Worm (Caenorhabditis elegans) whole organism, L3 larva: ENCODE results near the gene F52E4.5.

Experiments used
- R02D3.7 ChIP-seq: fragments of 150-350 bp; optimal IDR thresholded peaks from 2 replicates; lab custom pipeline; 2014; ENCODE audit warnings: missing biosample characterization, missing genetic modification characterization
- ZK546.5 ChIP-seq: sonication (generic microtip); optimal IDR thresholded peaks from 2 replicates; lab custom pipeline; 2017; ENCODE audit warnings: missing biosample characterization, missing genetic modification characterization
- ama-1 ChIP-seq: fragments of 150-350 bp; optimal IDR thresholded peaks from 2 replicates; lab custom pipeline; 2018
- ceh-16 ChIP-seq: sonication (generic microtip); optimal IDR thresholded peaks from 2 replicates; lab custom pipeline; 2017; ENCODE audit warnings: missing biosample characterization, missing genetic modification characterization
- ceh-28 ChIP-seq: fragments of 150-350 bp; optimal IDR thresholded peaks from 2 replicates; lab custom pipeline; 2014; ENCODE audit warnings: missing biosample characterization, missing genetic modification reagents, missing genetic modification characterization
- ceh-82 ChIP-seq: fragments of 150-350 bp; optimal IDR thresholded peaks from 2 replicates; lab custom pipeline; 2014; ENCODE audit warnings: missing biosample characterization, missing genetic modification characterization
- ceh-9 ChIP-seq: sonication (generic microtip); optimal IDR thresholded peaks from 2 replicates; lab custom pipeline; 2018; ENCODE audit warnings: missing biosample characterization, missing genetic modification characterization
- daf-12 ChIP-seq: fragments of 150-350 bp; optimal IDR thresholded peaks from 2 replicates; lab custom pipeline; 2014; ENCODE audit warnings: missing biosample characterization, missing genetic modification reagents, missing genetic modification characterization
- egl-27 ChIP-seq: sonication (generic microtip); optimal IDR thresholded peaks from 4 replicates; lab custom pipeline; 2017; ENCODE audit warnings: missing biosample characterization, missing genetic modification reagents, missing genetic modification characterization
- egl-5 ChIP-seq: fragments of 150-350 bp; optimal IDR thresholded peaks from 2 replicates; lab custom pipeline; 2017; ENCODE audit warnings: missing biosample characterization, missing genetic modification reagents, missing genetic modification characterization, inconsistent platforms
- elt-1 ChIP-seq: fragments of 150-350 bp; optimal IDR thresholded peaks from 2 replicates; lab custom pipeline; 2014; ENCODE audit warnings: missing biosample characterization, missing genetic modification characterization
- elt-2 ChIP-seq: sonication (generic microtip); optimal IDR thresholded peaks from 2 replicates; lab custom pipeline; 2016; ENCODE audit warnings: missing genetic modification reagents, mild to moderate bottlenecking, missing genetic modification characterization, missing compliant biosample characterization
- elt-3 ChIP-seq, 3 experiments: fragments of 150-350 bp in 1 of 3; sonication (generic microtip) in 2 of 3; optimal IDR thresholded peaks; 2 replicates in 2 of 3; 4 replicates in 1 of 3; lab custom pipeline; 2014 to 2017; ENCODE audit warnings: missing biosample characterization in 3 of 3, missing genetic modification characterization in 3 of 3
- eor-1 ChIP-seq, 2 experiments: fragments of 150-350 bp; optimal IDR thresholded peaks; 2 replicates each; lab custom pipeline; 2014 to 2018; ENCODE audit warnings: missing biosample characterization in 2 of 2, missing genetic modification characterization in 2 of 2
- fkh-10 ChIP-seq: sonication (generic microtip); optimal IDR thresholded peaks from 2 replicates; lab custom pipeline; 2017; ENCODE audit warnings: missing biosample characterization, missing genetic modification reagents, missing genetic modification characterization
- fos-1 ChIP-seq: fragments of 150-350 bp; optimal IDR thresholded peaks from 2 replicates; lab custom pipeline; 2014; ENCODE audit warnings: missing biosample characterization, missing genetic modification characterization
- hmg-11 ChIP-seq: sonication (generic microtip); optimal IDR thresholded peaks from 2 replicates; lab custom pipeline; 2016; ENCODE audit warnings: missing genetic modification characterization, missing compliant biosample characterization
- lin-15B ChIP-seq: fragments of 150-350 bp; optimal IDR thresholded peaks from 2 replicates; lab custom pipeline; 2014; ENCODE audit warnings: missing biosample characterization, missing genetic modification characterization
- lin-39 ChIP-seq: fragments of 150-350 bp; optimal IDR thresholded peaks from 2 replicates; lab custom pipeline; 2018; ENCODE audit warnings: missing biosample characterization, missing genetic modification reagents, missing genetic modification characterization
- lsy-12 ChIP-seq: sonication (generic microtip); optimal IDR thresholded peaks from 2 replicates; lab custom pipeline; 2016; ENCODE audit warnings: mild to moderate bottlenecking, missing genetic modification characterization, missing compliant biosample characterization
- mdl-1 ChIP-seq: fragments of 150-350 bp; optimal IDR thresholded peaks from 2 replicates; lab custom pipeline; 2014; ENCODE audit warnings: missing biosample characterization, missing genetic modification characterization
- mml-1 ChIP-seq: fragments of 150-350 bp; sonication (generic microtip); optimal IDR thresholded peaks from 3 replicates; lab custom pipeline; 2014; ENCODE audit warnings: missing biosample characterization, missing genetic modification characterization
- nfya-1 ChIP-seq: sonication (generic microtip); optimal IDR thresholded peaks from 2 replicates; lab custom pipeline; 2017; ENCODE audit warnings: missing genetic modification characterization, mild to moderate bottlenecking, missing compliant biosample characterization, antibody characterized with exemption, moderate library complexity; ENCODE audit not compliant: insufficient read depth
- nhr-25 ChIP-seq: sonication (generic microtip); optimal IDR thresholded peaks from 2 replicates; lab custom pipeline; 2017; ENCODE audit warnings: missing biosample characterization, missing genetic modification characterization
- nhr-43 ChIP-seq: sonication (generic microtip); optimal IDR thresholded peaks from 2 replicates; lab custom pipeline; 2016; ENCODE audit warnings: mild to moderate bottlenecking, missing genetic modification characterization, missing compliant biosample characterization; ENCODE audit not compliant: poor library complexity, severe bottlenecking
- nhr-67 ChIP-seq: fragments of 150-350 bp; optimal IDR thresholded peaks from 2 replicates; lab custom pipeline; 2014; ENCODE audit warnings: missing biosample characterization, missing genetic modification characterization
- nhr-76 ChIP-seq: fragments of 150-350 bp; sonication (generic microtip); optimal IDR thresholded peaks from 5 replicates; lab custom pipeline; 2014; ENCODE audit warnings: missing biosample characterization, missing genetic modification characterization
- nhr-77 ChIP-seq: fragments of 150-350 bp; optimal IDR thresholded peaks from 2 replicates; lab custom pipeline; 2014; ENCODE audit warnings: missing biosample characterization, missing genetic modification characterization
- pha-4 ChIP-seq: fragments of 150-350 bp; optimal IDR thresholded peaks from 2 replicates; lab custom pipeline; 2014; ENCODE audit warnings: missing biosample characterization, missing genetic modification reagents, missing genetic modification characterization
- pqm-1 ChIP-seq: fragments of 150-350 bp; optimal IDR thresholded peaks from 2 replicates; lab custom pipeline; 2017; ENCODE audit warnings: missing biosample characterization, missing genetic modification characterization, inconsistent platforms
- sea-2 ChIP-seq: fragments of 150-350 bp; sonication (generic microtip); optimal IDR thresholded peaks from 4 replicates; lab custom pipeline; 2014; ENCODE audit warnings: missing biosample characterization, missing genetic modification reagents, missing genetic modification characterization
- skn-1 ChIP-seq: fragments of 150-350 bp; optimal IDR thresholded peaks from 2 replicates; lab custom pipeline; 2014; ENCODE audit warnings: missing biosample characterization, missing genetic modification characterization
- snpc-4 ChIP-seq: fragments of 150-350 bp; optimal IDR thresholded peaks from 2 replicates; lab custom pipeline; 2014; ENCODE audit warnings: missing biosample characterization, missing genetic modification characterization
- tbx-2 ChIP-seq: sonication (generic microtip); optimal IDR thresholded peaks from 2 replicates; lab custom pipeline; 2016; ENCODE audit warnings: mild to moderate bottlenecking, missing genetic modification characterization, missing compliant biosample characterization
- unc-39 ChIP-seq: sonication (generic microtip); optimal IDR thresholded peaks from 4 replicates; lab custom pipeline; 2017; ENCODE audit warnings: missing biosample characterization, missing genetic modification characterization
- unc-62 ChIP-seq: fragments of 150-350 bp; sonication (generic microtip); optimal IDR thresholded peaks from 4 replicates; lab custom pipeline; 2014; ENCODE audit warnings: missing biosample characterization, missing genetic modification reagents, missing genetic modification characterization
- zag-1 ChIP-seq: fragments of 150-350 bp; optimal IDR thresholded peaks from 2 replicates; lab custom pipeline; 2014; ENCODE audit warnings: missing biosample characterization, missing genetic modification characterization
- ztf-11 ChIP-seq: fragments of 150-350 bp; optimal IDR thresholded peaks from 2 replicates; lab custom pipeline; 2014; ENCODE audit warnings: missing biosample characterization, missing genetic modification characterization
- ztf-4 ChIP-seq: fragments of 150-350 bp; optimal IDR thresholded peaks from 2 replicates; lab custom pipeline; 2014; ENCODE audit warnings: missing biosample characterization, missing genetic modification characterization

Gene F52E4.5

DNA sequence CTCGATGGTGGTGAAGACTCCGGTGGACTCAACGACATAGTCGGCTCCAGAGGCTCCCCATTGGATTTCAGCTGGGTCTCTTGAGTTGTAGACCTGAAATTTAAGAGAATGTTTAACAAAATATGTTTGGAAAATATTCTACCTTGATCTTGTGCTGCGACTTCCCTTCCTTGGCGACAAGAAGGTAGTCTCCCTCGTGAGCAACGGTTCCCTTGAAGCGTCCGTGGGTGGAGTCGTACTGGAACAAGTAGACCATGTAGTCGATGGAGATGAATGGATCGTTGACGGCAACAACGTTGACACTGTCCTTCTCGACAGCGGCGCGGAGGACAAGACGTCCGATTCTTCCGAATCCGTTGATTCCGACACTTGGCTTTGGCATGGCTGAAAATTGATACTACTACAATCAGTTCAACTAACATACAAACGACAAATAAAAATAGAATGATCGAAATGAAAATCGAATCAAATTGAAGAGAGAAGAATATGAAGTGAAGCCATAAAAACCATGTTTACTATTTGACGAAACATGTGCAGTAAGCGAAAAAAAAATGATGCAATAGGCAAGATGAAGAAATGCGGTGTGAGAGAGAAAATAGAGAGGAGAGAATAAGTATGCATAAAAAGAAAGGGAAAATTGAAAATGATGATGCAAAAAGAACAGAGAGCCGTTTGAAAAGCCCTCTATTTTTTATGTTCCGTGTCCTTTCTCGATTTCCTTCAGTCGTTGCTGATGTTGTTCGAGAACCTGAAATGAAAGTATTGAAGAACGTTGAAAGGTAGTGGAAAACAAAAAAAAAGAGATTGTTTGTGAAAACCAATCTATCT is 27.4 kb upstream of the F52E4.5 start, which contains the start of gene gpd-2:
gpd-2 (minus strand) TSS at position 384 of the 828 bp plus-strand sequence.
- TF ChIP-seq egl-5 (tag; lab: Kevin White, UChicago) (no peak), mdl-1 (tag; lab: Kevin White, UChicago) (no peak), tbx-2 (no peak), zag-1 (tag; lab: Kevin White, UChicago) (peak; percentile 22), ama-1 (lab: Kevin White, UChicago) (peak; percentile 84), skn-1 (tag; lab: Kevin White, UChicago) (peak; percentile 26), fos-1 (tag; lab: Kevin White, UChicago) (no peak), pha-4 (tag; lab: Kevin White, UChicago) (peak; percentile 44), ceh-28 (no peak), hmg-11 (tag; lab: Kevin White, UChicago) (no peak), elt-1 (no peak), pqm-1 (peak; percentile 9)

DNA sequence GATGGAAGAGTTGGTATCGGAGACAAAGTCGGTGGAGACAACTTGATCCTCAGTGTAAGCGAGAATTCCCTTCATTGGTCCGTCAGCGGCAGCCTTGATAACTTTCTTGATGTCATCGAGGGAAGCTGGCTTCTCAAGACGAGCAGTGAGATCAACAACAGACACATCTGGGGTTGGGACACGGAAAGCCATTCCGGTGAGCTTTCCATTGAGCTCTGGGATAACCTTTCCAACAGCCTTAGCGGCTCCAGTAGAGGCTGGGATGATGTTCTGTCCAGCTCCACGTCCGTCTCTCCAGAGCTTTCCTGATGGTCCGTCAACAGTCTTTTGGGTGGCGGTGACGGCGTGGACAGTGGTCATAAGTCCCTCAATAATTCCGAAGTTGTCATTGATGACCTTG is 26.5 kb upstream of the F52E4.5 start:
- TF ChIP-seq ama-1 (lab: Kevin White, UChicago): peak; percentile 9

DNA sequence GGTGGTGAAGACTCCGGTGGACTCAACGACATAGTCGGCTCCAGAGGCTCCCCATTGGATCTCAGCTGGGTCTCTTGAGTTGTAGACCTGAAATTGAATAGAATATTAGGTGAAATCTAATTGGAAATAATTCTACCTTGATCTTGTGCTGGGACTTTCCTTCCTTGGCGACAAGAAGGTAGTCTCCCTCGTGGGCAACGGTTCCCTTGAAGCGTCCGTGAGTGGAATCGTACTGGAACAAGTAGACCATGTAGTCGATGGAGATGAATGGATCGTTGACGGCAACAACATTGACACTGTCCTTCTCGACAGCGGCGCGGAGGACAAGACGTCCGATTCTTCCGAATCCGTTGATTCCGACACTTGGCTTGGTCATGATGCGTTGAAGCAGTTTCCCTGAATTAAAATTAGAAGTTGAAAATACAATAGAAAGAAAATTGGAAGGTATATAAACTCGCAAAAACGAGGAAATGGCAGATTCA is 25.8 kb upstream of the F52E4.5 start, which contains the start of gene gpd-3:
gpd-3 (minus strand) TSS at position 396 of the 482 bp plus-strand sequence.
- TF ChIP-seq pqm-1 (no peak), ama-1 (lab: Kevin White, UChicago) (peak; percentile 97), nhr-43 (tag; lab: Kevin White, UChicago) (peak; percentile 71), ceh-9 (tag; lab: Kevin White, UChicago) (no peak)

DNA sequence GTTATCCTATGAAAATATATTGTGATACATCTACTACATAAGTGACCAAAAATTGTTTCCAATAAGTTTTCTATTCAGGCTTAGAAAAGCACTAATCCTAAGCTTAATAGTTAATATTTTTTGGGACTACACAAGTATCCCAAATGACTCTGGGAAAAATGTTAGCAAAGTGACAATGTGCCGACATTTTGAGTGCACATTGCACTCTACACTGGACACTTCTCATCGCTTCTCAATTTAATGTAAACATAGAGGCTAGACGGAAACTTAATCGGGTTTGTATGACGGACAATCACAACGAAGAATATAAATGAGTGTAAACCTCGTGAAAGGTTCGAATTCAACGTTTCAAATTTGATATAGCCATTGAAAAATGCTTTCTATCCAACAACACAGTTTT is 24.5 kb upstream of the F52E4.5 start:
- TF ChIP-seq eor-1 (tag; optimal IDR thresholded peaks at IDR 0.05; lab: Kevin White, UChicago): no peak
- peak; percentile 52 for TF ChIP-seq nhr-43 (tag; lab: Kevin White, UChicago)
- no peak for TF ChIP-seq ceh-16 (tag; lab: Kevin White, UChicago)
- TF ChIP-seq lin-15B (tag; lab: Kevin White, UChicago): no peak
- peak; percentile 74 for TF ChIP-seq nhr-25 (tag; lab: Kevin White, UChicago)
- TF ChIP-seq elt-2: peak; percentile 32
- no peak for TF ChIP-seq nhr-76
- peak; percentile 42 for TF ChIP-seq nfya-1
- peak; percentile 95 for TF ChIP-seq ama-1 (lab: Kevin White, UChicago)
- no peak for TF ChIP-seq elt-1
- TF ChIP-seq lsy-12 (tag; lab: Kevin White, UChicago): peak; percentile 42
- TF ChIP-seq unc-39 (tag; lab: Kevin White, UChicago): no peak
- no peak for TF ChIP-seq unc-62 (GFP tag; lab: Kevin White, UChicago)
- TF ChIP-seq mml-1 (tag; lab: Kevin White, UChicago): no peak
- TF ChIP-seq ceh-9 (tag; lab: Kevin White, UChicago): no peak
- no peak for TF ChIP-seq elt-3 (tag; optimal IDR thresholded peaks at IDR 0.05; lab: Kevin White, UChicago)
- TF ChIP-seq sea-2 (GFP tag; lab: Kevin White, UChicago): no peak
- TF ChIP-seq pha-4 (tag; lab: Kevin White, UChicago): peak; percentile 86
- TF ChIP-seq, all 47 proteins: peak for 7

DNA sequence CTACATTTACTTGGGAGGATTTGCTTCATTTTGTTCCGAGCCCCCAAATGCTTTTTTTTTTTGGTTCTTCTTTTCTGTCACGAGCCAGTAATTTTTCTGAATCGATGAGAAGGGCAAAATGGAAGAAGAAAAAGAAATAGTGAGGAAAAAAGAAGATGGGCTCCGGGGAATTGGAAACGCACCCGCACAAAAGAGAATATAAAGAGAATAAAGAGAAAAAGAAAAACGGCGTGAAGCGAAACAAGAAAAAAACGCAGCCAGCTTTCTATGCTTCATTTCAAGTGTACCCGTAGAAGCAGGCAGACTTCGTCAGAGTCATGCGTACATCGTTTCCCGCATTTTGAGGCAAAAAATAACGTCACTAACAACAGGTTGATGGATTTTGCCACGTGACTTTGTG is 23.9 kb upstream of the F52E4.5 start:
- no peak for TF ChIP-seq egl-27 (tag; lab: Kevin White, UChicago)
- TF ChIP-seq ceh-82: no peak
- no peak for TF ChIP-seq nhr-67 (tag; lab: Kevin White, UChicago)
- peak; percentile 8 for TF ChIP-seq snpc-4 (tag; lab: Kevin White, UChicago)
- TF ChIP-seq R02D3.7: no peak
- peak; percentile 64 for TF ChIP-seq fkh-10
- TF ChIP-seq ZK546.5 (tag; lab: Kevin White, UChicago): no peak
- peak; percentile 54 for TF ChIP-seq nfya-1
- no peak for TF ChIP-seq daf-12
- TF ChIP-seq nhr-43 (tag; lab: Kevin White, UChicago): peak; percentile 19
- TF ChIP-seq eor-1 (tag; optimal IDR thresholded peaks at IDR 0.05; lab: Kevin White, UChicago): no peak
- TF ChIP-seq egl-5 (tag; lab: Kevin White, UChicago): no peak
- TF ChIP-seq nhr-77 (tag; lab: Kevin White, UChicago): no peak
- TF ChIP-seq hmg-11 (tag; lab: Kevin White, UChicago): peak; percentile 33
- no peak for TF ChIP-seq zag-1 (tag; lab: Kevin White, UChicago)
- no peak for TF ChIP-seq tbx-2
- no peak for TF ChIP-seq ztf-4 (tag; lab: Kevin White, UChicago)
- TF ChIP-seq ceh-9 (tag; lab: Kevin White, UChicago): no peak
- no peak for TF ChIP-seq pqm-1
- no peak for TF ChIP-seq elt-3 (tag; optimal IDR thresholded peaks at IDR 0.05; lab: Kevin White, UChicago)
- peak; percentile 4 for TF ChIP-seq lin-39 (tag; lab: Kevin White, UChicago)
- no peak for TF ChIP-seq fos-1 (tag; lab: Kevin White, UChicago)
- TF ChIP-seq ztf-11 (tag; lab: Kevin White, UChicago): no peak
- no peak for TF ChIP-seq mdl-1 (tag; lab: Kevin White, UChicago)
- no peak for TF ChIP-seq nhr-76
- peak; percentile 47 for TF ChIP-seq ama-1 (lab: Kevin White, UChicago)
- TF ChIP-seq, all 47 proteins: peak for 7
